Worm (Caenorhabditis elegans) whole organism, L3 larva: ENCODE measurements around the gene hpl-2.

ENCODE experiments used
- R02D3.7 ChIP-seq: fragments of 150-350 bp; optimal IDR thresholded peaks from 2 replicates; lab custom pipeline; 2014; ENCODE audit warnings: missing biosample characterization, missing genetic modification characterization
- ZK546.5 ChIP-seq: sonication (generic microtip); optimal IDR thresholded peaks from 2 replicates; lab custom pipeline; 2017; ENCODE audit warnings: missing biosample characterization, missing genetic modification characterization
- aly-2 ChIP-seq: fragments of 150-350 bp; optimal IDR thresholded peaks from 2 replicates; lab custom pipeline; 2014; ENCODE audit warnings: missing biosample characterization, missing genetic modification characterization
- ama-1 ChIP-seq: fragments of 150-350 bp; optimal IDR thresholded peaks from 2 replicates; lab custom pipeline; 2018
- ceh-16 ChIP-seq: sonication (generic microtip); optimal IDR thresholded peaks from 2 replicates; lab custom pipeline; 2017; ENCODE audit warnings: missing biosample characterization, missing genetic modification characterization
- ceh-28 ChIP-seq: fragments of 150-350 bp; optimal IDR thresholded peaks from 2 replicates; lab custom pipeline; 2014; ENCODE audit warnings: missing biosample characterization, missing genetic modification reagents, missing genetic modification characterization
- ceh-82 ChIP-seq: fragments of 150-350 bp; optimal IDR thresholded peaks from 2 replicates; lab custom pipeline; 2014; ENCODE audit warnings: missing biosample characterization, missing genetic modification characterization
- ceh-9 ChIP-seq: sonication (generic microtip); optimal IDR thresholded peaks from 2 replicates; lab custom pipeline; 2018; ENCODE audit warnings: missing biosample characterization, missing genetic modification characterization
- daf-12 ChIP-seq: fragments of 150-350 bp; optimal IDR thresholded peaks from 2 replicates; lab custom pipeline; 2014; ENCODE audit warnings: missing biosample characterization, missing genetic modification reagents, missing genetic modification characterization
- egl-27 ChIP-seq: sonication (generic microtip); optimal IDR thresholded peaks from 4 replicates; lab custom pipeline; 2017; ENCODE audit warnings: missing biosample characterization, missing genetic modification reagents, missing genetic modification characterization
- egl-5 ChIP-seq: fragments of 150-350 bp; optimal IDR thresholded peaks from 2 replicates; lab custom pipeline; 2017; ENCODE audit warnings: missing biosample characterization, missing genetic modification reagents, missing genetic modification characterization, inconsistent platforms
- elt-1 ChIP-seq: fragments of 150-350 bp; optimal IDR thresholded peaks from 2 replicates; lab custom pipeline; 2014; ENCODE audit warnings: missing biosample characterization, missing genetic modification characterization
- elt-2 ChIP-seq: sonication (generic microtip); optimal IDR thresholded peaks from 2 replicates; lab custom pipeline; 2016; ENCODE audit warnings: missing genetic modification reagents, mild to moderate bottlenecking, missing genetic modification characterization, missing compliant biosample characterization
- elt-3 ChIP-seq, 3 experiments: fragments of 150-350 bp in 1 of 3; sonication (generic microtip) in 2 of 3; optimal IDR thresholded peaks; 2 replicates in 2 of 3; 4 replicates in 1 of 3; lab custom pipeline; 2014 to 2017; ENCODE audit warnings: missing biosample characterization in 3 of 3, missing genetic modification characterization in 3 of 3
- eor-1 ChIP-seq, 2 experiments: fragments of 150-350 bp; optimal IDR thresholded peaks; 2 replicates each; lab custom pipeline; 2014 to 2018; ENCODE audit warnings: missing biosample characterization in 2 of 2, missing genetic modification characterization in 2 of 2
- fkh-10 ChIP-seq: sonication (generic microtip); optimal IDR thresholded peaks from 2 replicates; lab custom pipeline; 2017; ENCODE audit warnings: missing biosample characterization, missing genetic modification reagents, missing genetic modification characterization
- fkh-2 ChIP-seq: fragments of 150-350 bp; optimal IDR thresholded peaks from 2 replicates; lab custom pipeline; 2014; ENCODE audit warnings: missing biosample characterization, missing genetic modification reagents, missing genetic modification characterization
- fos-1 ChIP-seq: fragments of 150-350 bp; optimal IDR thresholded peaks from 2 replicates; lab custom pipeline; 2014; ENCODE audit warnings: missing biosample characterization, missing genetic modification characterization
- hmg-11 ChIP-seq: sonication (generic microtip); optimal IDR thresholded peaks from 2 replicates; lab custom pipeline; 2016; ENCODE audit warnings: missing genetic modification characterization, missing compliant biosample characterization
- jun-1 ChIP-seq: fragments of 150-350 bp; optimal IDR thresholded peaks from 2 replicates; lab custom pipeline; 2014; ENCODE audit warnings: missing biosample characterization, missing genetic modification reagents, missing genetic modification characterization
- lin-15B ChIP-seq: fragments of 150-350 bp; optimal IDR thresholded peaks from 2 replicates; lab custom pipeline; 2014; ENCODE audit warnings: missing biosample characterization, missing genetic modification characterization
- lin-39 ChIP-seq: fragments of 150-350 bp; optimal IDR thresholded peaks from 2 replicates; lab custom pipeline; 2018; ENCODE audit warnings: missing biosample characterization, missing genetic modification reagents, missing genetic modification characterization
- lsy-12 ChIP-seq: sonication (generic microtip); optimal IDR thresholded peaks from 2 replicates; lab custom pipeline; 2016; ENCODE audit warnings: mild to moderate bottlenecking, missing genetic modification characterization, missing compliant biosample characterization
- mdl-1 ChIP-seq: fragments of 150-350 bp; optimal IDR thresholded peaks from 2 replicates; lab custom pipeline; 2014; ENCODE audit warnings: missing biosample characterization, missing genetic modification characterization
- mml-1 ChIP-seq: fragments of 150-350 bp; sonication (generic microtip); optimal IDR thresholded peaks from 3 replicates; lab custom pipeline; 2014; ENCODE audit warnings: missing biosample characterization, missing genetic modification characterization
- nfya-1 ChIP-seq: sonication (generic microtip); optimal IDR thresholded peaks from 2 replicates; lab custom pipeline; 2017; ENCODE audit warnings: missing genetic modification characterization, mild to moderate bottlenecking, missing compliant biosample characterization, antibody characterized with exemption, moderate library complexity; ENCODE audit not compliant: insufficient read depth
- nhr-11 ChIP-seq: fragments of 150-350 bp; optimal IDR thresholded peaks from 2 replicates; lab custom pipeline; 2014; ENCODE audit warnings: missing biosample characterization, missing genetic modification characterization
- nhr-12 ChIP-seq: fragments of 150-350 bp; optimal IDR thresholded peaks from 2 replicates; lab custom pipeline; 2014; ENCODE audit warnings: missing biosample characterization, missing genetic modification characterization
- nhr-23 ChIP-seq: fragments of 150-350 bp; optimal IDR thresholded peaks from 2 replicates; lab custom pipeline; 2014; ENCODE audit warnings: missing biosample characterization, missing genetic modification reagents, missing genetic modification characterization
- nhr-237 ChIP-seq: fragments of 150-350 bp; optimal IDR thresholded peaks from 2 replicates; lab custom pipeline; 2014; ENCODE audit warnings: missing biosample characterization, missing genetic modification characterization
- nhr-25 ChIP-seq: sonication (generic microtip); optimal IDR thresholded peaks from 2 replicates; lab custom pipeline; 2017; ENCODE audit warnings: missing biosample characterization, missing genetic modification characterization
- nhr-28 ChIP-seq: fragments of 150-350 bp; optimal IDR thresholded peaks from 2 replicates; lab custom pipeline; 2014; ENCODE audit warnings: missing biosample characterization, missing genetic modification characterization
- nhr-43 ChIP-seq: sonication (generic microtip); optimal IDR thresholded peaks from 2 replicates; lab custom pipeline; 2016; ENCODE audit warnings: mild to moderate bottlenecking, missing genetic modification characterization, missing compliant biosample characterization; ENCODE audit not compliant: poor library complexity, severe bottlenecking
- nhr-67 ChIP-seq: fragments of 150-350 bp; optimal IDR thresholded peaks from 2 replicates; lab custom pipeline; 2014; ENCODE audit warnings: missing biosample characterization, missing genetic modification characterization
- nhr-76 ChIP-seq: fragments of 150-350 bp; sonication (generic microtip); optimal IDR thresholded peaks from 5 replicates; lab custom pipeline; 2014; ENCODE audit warnings: missing biosample characterization, missing genetic modification characterization
- nhr-77 ChIP-seq: fragments of 150-350 bp; optimal IDR thresholded peaks from 2 replicates; lab custom pipeline; 2014; ENCODE audit warnings: missing biosample characterization, missing genetic modification characterization
- pha-4 ChIP-seq: fragments of 150-350 bp; optimal IDR thresholded peaks from 2 replicates; lab custom pipeline; 2014; ENCODE audit warnings: missing biosample characterization, missing genetic modification reagents, missing genetic modification characterization
- pqm-1 ChIP-seq: fragments of 150-350 bp; optimal IDR thresholded peaks from 2 replicates; lab custom pipeline; 2017; ENCODE audit warnings: missing biosample characterization, missing genetic modification characterization, inconsistent platforms
- sea-2 ChIP-seq: fragments of 150-350 bp; sonication (generic microtip); optimal IDR thresholded peaks from 4 replicates; lab custom pipeline; 2014; ENCODE audit warnings: missing biosample characterization, missing genetic modification reagents, missing genetic modification characterization
- skn-1 ChIP-seq: fragments of 150-350 bp; optimal IDR thresholded peaks from 2 replicates; lab custom pipeline; 2014; ENCODE audit warnings: missing biosample characterization, missing genetic modification characterization
- snpc-4 ChIP-seq: fragments of 150-350 bp; optimal IDR thresholded peaks from 2 replicates; lab custom pipeline; 2014; ENCODE audit warnings: missing biosample characterization, missing genetic modification characterization
- tbx-2 ChIP-seq: sonication (generic microtip); optimal IDR thresholded peaks from 2 replicates; lab custom pipeline; 2016; ENCODE audit warnings: mild to moderate bottlenecking, missing genetic modification characterization, missing compliant biosample characterization
- unc-39 ChIP-seq: sonication (generic microtip); optimal IDR thresholded peaks from 4 replicates; lab custom pipeline; 2017; ENCODE audit warnings: missing biosample characterization, missing genetic modification characterization
- unc-62 ChIP-seq: fragments of 150-350 bp; sonication (generic microtip); optimal IDR thresholded peaks from 4 replicates; lab custom pipeline; 2014; ENCODE audit warnings: missing biosample characterization, missing genetic modification reagents, missing genetic modification characterization
- zag-1 ChIP-seq: fragments of 150-350 bp; optimal IDR thresholded peaks from 2 replicates; lab custom pipeline; 2014; ENCODE audit warnings: missing biosample characterization, missing genetic modification characterization
- ztf-11 ChIP-seq: fragments of 150-350 bp; optimal IDR thresholded peaks from 2 replicates; lab custom pipeline; 2014; ENCODE audit warnings: missing biosample characterization, missing genetic modification characterization
- ztf-4 ChIP-seq: fragments of 150-350 bp; optimal IDR thresholded peaks from 2 replicates; lab custom pipeline; 2014; ENCODE audit warnings: missing biosample characterization, missing genetic modification characterization

Gene hpl-2

ce11 chrIII:10719057-10719456, 36.3 kb downstream of the hpl-2 start:
- TF ChIP-seq pqm-1 (peak; percentile 93), nhr-23 (tag; lab: Kevin White, UChicago) (no peak), eor-1 (tag; optimal IDR thresholded peaks at IDR 0.05; lab: Kevin White, UChicago) (no peak), nhr-67 (tag; lab: Kevin White, UChicago) (no peak), nhr-43 (tag; lab: Kevin White, UChicago) (no peak), aly-2 (tag; lab: Kevin White, UChicago) (no peak), jun-1 (tag; lab: Kevin White, UChicago) (peak; percentile 43), fkh-10 (no peak), nfya-1 (no peak), skn-1 (tag; lab: Kevin White, UChicago) (no peak), zag-1 (tag; lab: Kevin White, UChicago) (no peak), unc-39 (no peak), nhr-76 (no peak), sea-2 (GFP tag; lab: Kevin White, UChicago) (no peak), ZK546.5 (no peak), ceh-16 (tag; lab: Kevin White, UChicago) (no peak), ztf-4 (tag; lab: Kevin White, UChicago) (no peak), elt-1 (no peak), ceh-82 (tag; lab: Kevin White, UChicago) (no peak), R02D3.7 (no peak), hmg-11 (tag; lab: Kevin White, UChicago) (no peak), ceh-9 (tag; lab: Kevin White, UChicago) (no peak), elt-2 (tag; lab: Kevin White, UChicago) (peak; percentile 81), tbx-2 (tag; lab: Kevin White, UChicago) (no peak), nhr-237 (tag; lab: Kevin White, UChicago) (no peak), fos-1 (no peak), ztf-11 (no peak), mml-1 (tag; lab: Kevin White, UChicago) (no peak), lin-15B (tag; lab: Kevin White, UChicago) (no peak), lin-39 (no peak), snpc-4 (tag; lab: Kevin White, UChicago) (no peak), nhr-11 (tag; lab: Kevin White, UChicago) (no peak), daf-12 (tag; lab: Kevin White, UChicago) (no peak), egl-27 (no peak), nhr-25 (peak; percentile 2), elt-3 (tag; optimal IDR thresholded peaks at IDR 0.05; lab: Kevin White, UChicago) (no peak), unc-62 (GFP tag; lab: Kevin White, UChicago) (no peak), ceh-28 (peak; percentile 3), fkh-2 (no peak), mdl-1 (tag; lab: Kevin White, UChicago) (peak; percentile 22), pha-4 (tag; lab: Kevin White, UChicago) (peak; percentile 61), lsy-12 (no peak), nhr-28 (no peak), egl-5 (tag; lab: Kevin White, UChicago) (no peak), ama-1 (lab: Kevin White, UChicago) (peak; percentile 9), nhr-77 (no peak), nhr-12 (no peak)

ce11 chrIII:10718078-10718477, 37.3 kb downstream of the hpl-2 start:
- TF ChIP-seq lsy-12: peak; percentile 5
- no peak for TF ChIP-seq elt-2 (tag; lab: Kevin White, UChicago)
- peak; percentile 12 for TF ChIP-seq nhr-23 (tag; lab: Kevin White, UChicago)
- TF ChIP-seq ama-1 (lab: Kevin White, UChicago): peak; percentile 62
- peak; percentile 16 for TF ChIP-seq nhr-43 (tag; lab: Kevin White, UChicago)
- TF ChIP-seq pqm-1: peak; percentile 38
